Fruit fly (Drosophila melanogaster) whole organism, embryonic: ENCODE results near the gene CG14854.
A peak's percentile ranks its signal among the peaks of the same experiment; 100 is the strongest.

Experiments used
- Ada2b ChIP-seq: fragments of 200-800 bp; sonication (Bioruptor generic); IDR thresholded peaks from 2 replicates; pipeline ENCODE4 v1.3.6; 2022; ENCODE audit warnings: missing biosample characterization, missing genetic modification characterization
- Blimp-1 ChIP-seq: fragments of 200-800 bp; sonication (Bioruptor generic); optimal IDR thresholded peaks from 3 replicates; lab custom pipeline; 2018; ENCODE audit warnings: missing biosample characterization, missing genetic modification characterization, mild to moderate bottlenecking, moderate library complexity, missing genetic modification reagents
- C15 ChIP-seq: fragments of 200-800 bp; sonication (Bioruptor generic); IDR thresholded peaks from 3 replicates; pipeline ENCODE4 v1.3.6; 2022; ENCODE audit warnings: missing biosample characterization, missing genetic modification characterization
- CG12236 ChIP-seq: fragments of 200-800 bp; sonication (Bioruptor generic); optimal IDR thresholded peaks from 2 replicates; lab custom pipeline; 2016; ENCODE audit warnings: missing biosample characterization, missing genetic modification characterization
- CG15073 ChIP-seq: fragments of 200-800 bp; sonication (Bioruptor generic); optimal IDR thresholded peaks from 2 replicates; lab custom pipeline; 2016; ENCODE audit warnings: missing biosample characterization, missing genetic modification characterization
- CG17186 ChIP-seq: fragments of 200-800 bp; sonication (Bioruptor generic); optimal IDR thresholded peaks from 3 replicates; lab custom pipeline; 2017; ENCODE audit warnings: missing biosample characterization, missing genetic modification reagents, missing genetic modification characterization
- CG17568 ChIP-seq: fragments of 200-800 bp; sonication (Bioruptor generic); optimal IDR thresholded peaks from 2 replicates; lab custom pipeline; 2018; ENCODE audit warnings: missing biosample characterization, mild to moderate bottlenecking, missing genetic modification characterization, moderate library complexity
- Dip3 ChIP-seq: fragments of 200-800 bp; sonication (Bioruptor generic); optimal IDR thresholded peaks from 3 replicates; lab custom pipeline; 2016; ENCODE audit warnings: missing biosample characterization, missing genetic modification characterization
- HLHmδ ChIP-seq: fragments of 200-800 bp; sonication (Bioruptor generic); optimal IDR thresholded peaks from 2 replicates; lab custom pipeline; 2018; ENCODE audit warnings: missing biosample characterization, mild to moderate bottlenecking, missing genetic modification characterization, moderate library complexity
- Med ChIP-seq: fragments of 200-800 bp; sonication (Bioruptor generic); peaks from one replicate; lab custom pipeline; 2016; ENCODE audit warnings: missing biosample characterization, missing genetic modification characterization, mild to moderate bottlenecking, inconsistent platforms, moderate library complexity
- dati ChIP-seq: fragments of 200-800 bp; sonication (Bioruptor generic); IDR thresholded peaks from 2 replicates; pipeline ENCODE4 v1.3.6; 2022; ENCODE audit warnings: missing biosample characterization, missing genetic modification characterization
- odd ChIP-seq: fragments of 200-800 bp; sonication (Bioruptor generic); optimal IDR thresholded peaks from 2 replicates; lab custom pipeline; 2017; ENCODE audit warnings: missing biosample characterization, mild to moderate bottlenecking, missing genetic modification characterization
- phol ChIP-seq: fragments of 200-800 bp; sonication (Bioruptor generic); optimal IDR thresholded peaks from 3 replicates; lab custom pipeline; 2018; ENCODE audit warnings: missing biosample characterization, mild to moderate bottlenecking, missing genetic modification characterization, moderate library complexity

- TF ChIP-seq CG12236: no peak
- TF ChIP-seq CG17186: no peak
- TF ChIP-seq Ada2b (GFP tag; lab: Robert Waterston, UW): no peak
- no peak for TF ChIP-seq phol (tag; lab: Kevin White, UChicago)
- no peak for TF ChIP-seq Blimp-1
- TF ChIP-seq Med (GFP tag; lab: Kevin White, UChicago): no peak
- no peak for TF ChIP-seq Dip3 (GFP tag; lab: Kevin White, UChicago)
- no peak for TF ChIP-seq C15 (GFP tag; lab: Robert Waterston, UW)
- no peak for TF ChIP-seq HLHmδ (GFP tag; lab: Kevin White, UChicago)
- no peak for TF ChIP-seq odd
- TF ChIP-seq CG15073 (GFP tag; lab: Kevin White, UChicago): no peak
- no peak for TF ChIP-seq dati (GFP tag; lab: Robert Waterston, UW)
- TF ChIP-seq CG17568: peak; percentile 22
Observed at dm6 chr3R:14513420-14513819, 46.4 kb downstream of the CG14854 start, which contains the start of gene CG8461.
